Fruit fly (Drosophila melanogaster) whole organism, embryonic: ENCODE results near the gene Cad96Cb.

Experiments
- Aef1 ChIP-seq: fragments of 200-800 bp; sonication (Bioruptor generic); IDR thresholded peaks from 3 replicates; pipeline ENCODE4 v1.3.6; 2022; ENCODE audit warnings: missing biosample characterization, missing genetic modification characterization
- Atf-2 ChIP-seq: fragments of 200-800 bp; sonication (Bioruptor generic); optimal IDR thresholded peaks from 2 replicates; lab custom pipeline; 2016; ENCODE audit warnings: missing biosample characterization, missing genetic modification characterization
- B-H2 ChIP-seq: fragments of 200-800 bp; sonication (Bioruptor generic); optimal IDR thresholded peaks from 2 replicates; lab custom pipeline; 2018; ENCODE audit warnings: missing biosample characterization, mild to moderate bottlenecking, missing genetic modification characterization
- CG10654 ChIP-seq: fragments of 200-800 bp; sonication (Bioruptor generic); optimal IDR thresholded peaks from 2 replicates; lab custom pipeline; 2016; ENCODE audit warnings: missing biosample characterization, missing genetic modification characterization
- CG12104 ChIP-seq: fragments of 200-800 bp; sonication (Bioruptor generic); optimal IDR thresholded peaks from 3 replicates; lab custom pipeline; 2016; ENCODE audit warnings: missing biosample characterization, missing genetic modification characterization
- CG12219 ChIP-seq: fragments of 200-800 bp; sonication (Bioruptor generic); optimal IDR thresholded peaks from 3 replicates; lab custom pipeline; 2018; ENCODE audit warnings: missing biosample characterization, mild to moderate bottlenecking, missing genetic modification characterization
- CG12769 ChIP-seq: fragments of 200-800 bp; sonication (Bioruptor generic); optimal IDR thresholded peaks from 2 replicates; lab custom pipeline; 2019; ENCODE audit warnings: missing biosample characterization, mild to moderate bottlenecking, missing genetic modification characterization, moderate library complexity
- CG14860 ChIP-seq: fragments of 200-800 bp; sonication (Bioruptor generic); IDR thresholded peaks from 3 replicates; pipeline ENCODE4 v1.3.6; 2022; ENCODE audit warnings: missing biosample characterization, missing genetic modification characterization; ENCODE audit not compliant: partially characterized antibody
- CG1602 ChIP-seq: fragments of 200-800 bp; sonication (Bioruptor generic); optimal IDR thresholded peaks from 3 replicates; lab custom pipeline; 2016; ENCODE audit warnings: missing biosample characterization, missing genetic modification characterization
- CG17328 ChIP-seq: fragments of 200-800 bp; sonication (Bioruptor generic); IDR thresholded peaks from 2 replicates; pipeline ENCODE4 v1.3.6; 2022; ENCODE audit warnings: missing biosample characterization, missing genetic modification characterization
- CG17802 ChIP-seq: fragments of 200-800 bp; sonication (Bioruptor generic); optimal IDR thresholded peaks from 2 replicates; lab custom pipeline; 2018; ENCODE audit warnings: missing biosample characterization, mild to moderate bottlenecking, missing genetic modification characterization, moderate library complexity
- CG2129 ChIP-seq: fragments of 200-800 bp; sonication (Bioruptor generic); IDR thresholded peaks from 2 replicates; pipeline ENCODE4 v1.3.6; 2022; ENCODE audit warnings: missing biosample characterization, missing genetic modification characterization; ENCODE audit not compliant: partially characterized antibody
- CG2712 ChIP-seq: fragments of 200-800 bp; optimal IDR thresholded peaks from 3 replicates; lab custom pipeline; 2019; ENCODE audit warnings: missing biosample characterization, mild to moderate bottlenecking, missing genetic modification characterization, moderate library complexity
- CG31224 ChIP-seq: fragments of 200-800 bp; sonication (Bioruptor generic); IDR thresholded peaks from 2 replicates; pipeline ENCODE4 v1.3.6; 2022; ENCODE audit warnings: missing biosample characterization, missing genetic modification characterization
- CG34376 ChIP-seq: fragments of 200-800 bp; sonication (Bioruptor generic); optimal IDR thresholded peaks from 2 replicates; lab custom pipeline; 2018; ENCODE audit warnings: missing biosample characterization, mild to moderate bottlenecking, missing genetic modification characterization
- CG4282 ChIP-seq: fragments of 200-800 bp; sonication (Bioruptor generic); optimal IDR thresholded peaks from 2 replicates; lab custom pipeline; 2016; ENCODE audit warnings: missing biosample characterization, missing genetic modification characterization
- CG4617 ChIP-seq: fragments of 200-800 bp; sonication (Bioruptor generic); optimal IDR thresholded peaks from 3 replicates; lab custom pipeline; 2016; ENCODE audit warnings: missing biosample characterization, missing genetic modification characterization, borderline replicate concordance
- CG6654 ChIP-seq: fragments of 200-800 bp; sonication (Bioruptor generic); optimal IDR thresholded peaks from 2 replicates; lab custom pipeline; 2017; ENCODE audit warnings: missing biosample characterization, mild to moderate bottlenecking, missing genetic modification characterization
- CG7839 ChIP-seq: fragments of 200-800 bp; sonication (Bioruptor generic); optimal IDR thresholded peaks from 3 replicates; lab custom pipeline; 2018; ENCODE audit warnings: missing biosample characterization, mild to moderate bottlenecking, missing genetic modification characterization, moderate library complexity
- CG8089 ChIP-seq: fragments of 200-800 bp; sonication (Bioruptor generic); optimal IDR thresholded peaks from 3 replicates; lab custom pipeline; 2016; ENCODE audit warnings: missing biosample characterization, missing genetic modification characterization
- CG9215 ChIP-seq: fragments of 200-800 bp; sonication (Bioruptor generic); IDR thresholded peaks from 2 replicates; pipeline ENCODE4 v1.3.6; 2022; ENCODE audit warnings: missing biosample characterization, missing genetic modification characterization
- CG9797 ChIP-seq: fragments of 200-800 bp; sonication (Bioruptor generic); optimal IDR thresholded peaks from 3 replicates; lab custom pipeline; 2018; ENCODE audit warnings: missing biosample characterization, mild to moderate bottlenecking, missing genetic modification characterization
- CG9817 ChIP-seq: fragments of 200-800 bp; sonication (Bioruptor generic); optimal IDR thresholded peaks from 2 replicates; lab custom pipeline; 2018; ENCODE audit warnings: missing biosample characterization, mild to moderate bottlenecking, missing genetic modification characterization, moderate library complexity
- Dip3 ChIP-seq: fragments of 200-800 bp; sonication (Bioruptor generic); optimal IDR thresholded peaks from 3 replicates; lab custom pipeline; 2016; ENCODE audit warnings: missing biosample characterization, missing genetic modification characterization
- Dref ChIP-seq: fragments of 200-800 bp; sonication (Bioruptor generic); IDR thresholded peaks from 2 replicates; pipeline ENCODE4 v1.3.6; 2022; ENCODE audit warnings: missing biosample characterization, missing genetic modification characterization
- Max ChIP-seq: fragments of 200-800 bp; sonication (Bioruptor generic); optimal IDR thresholded peaks from 2 replicates; lab custom pipeline; 2016; ENCODE audit warnings: missing biosample characterization, mild to moderate bottlenecking, missing genetic modification characterization
- Poxn ChIP-seq: fragments of 200-800 bp; sonication (Bioruptor generic); IDR thresholded peaks from 2 replicates; pipeline ENCODE4 v1.3.6; 2022; ENCODE audit warnings: missing biosample characterization, missing genetic modification characterization
- Tbp ChIP-seq: fragments of >200 bp; optimal IDR thresholded peaks from 2 replicates; lab custom pipeline; 2018; ENCODE audit warnings: missing biosample characterization, missing genetic modification characterization
- Vsx1 ChIP-seq: fragments of 200-800 bp; sonication (Bioruptor generic); optimal IDR thresholded peaks from 2 replicates; lab custom pipeline; 2017; ENCODE audit warnings: missing biosample characterization, mild to moderate bottlenecking, missing genetic modification characterization, missing genetic modification reagents
- ash1 ChIP-seq: fragments of 200-800 bp; sonication (Bioruptor generic); optimal IDR thresholded peaks from 2 replicates; lab custom pipeline; 2018; ENCODE audit warnings: missing biosample characterization, mild to moderate bottlenecking, missing genetic modification characterization
- cad ChIP-seq: fragments of >200 bp; optimal IDR thresholded peaks from 2 replicates; lab custom pipeline; 2017; ENCODE audit warnings: missing biosample characterization, missing genetic modification characterization
- chn ChIP-seq: fragments of 200-800 bp; sonication (Bioruptor generic); optimal IDR thresholded peaks from 2 replicates; lab custom pipeline; 2016; ENCODE audit warnings: missing biosample characterization, missing genetic modification characterization
- cwo ChIP-seq: fragments of 200-800 bp; sonication (Bioruptor generic); optimal IDR thresholded peaks from 3 replicates; lab custom pipeline; 2017; ENCODE audit warnings: missing biosample characterization, missing genetic modification characterization, mild to moderate bottlenecking, moderate library complexity, missing genetic modification reagents
- fd96Cb ChIP-seq: fragments of 200-800 bp; sonication (Bioruptor generic); optimal IDR thresholded peaks from 2 replicates; lab custom pipeline; 2018; ENCODE audit warnings: missing biosample characterization, mild to moderate bottlenecking, missing genetic modification characterization, moderate library complexity
- gfzf ChIP-seq: fragments of 200-800 bp; sonication (Bioruptor generic); optimal IDR thresholded peaks from 2 replicates; lab custom pipeline; 2016; ENCODE audit warnings: missing biosample characterization, mild to moderate bottlenecking, missing genetic modification characterization, moderate library complexity
- gsb-n ChIP-seq: fragments of 200-800 bp; sonication (Bioruptor generic); optimal IDR thresholded peaks from 3 replicates; lab custom pipeline; 2018; ENCODE audit warnings: missing biosample characterization, mild to moderate bottlenecking, missing genetic modification characterization
- ham ChIP-seq: fragments of 200-800 bp; sonication (Bioruptor generic); IDR thresholded peaks from 2 replicates; pipeline ENCODE4 v1.3.6; 2022; ENCODE audit warnings: missing biosample characterization, missing genetic modification characterization
- jing ChIP-seq: fragments of 200-800 bp; sonication (Bioruptor generic); optimal IDR thresholded peaks from 2 replicates; lab custom pipeline; 2018; ENCODE audit warnings: missing biosample characterization, mild to moderate bottlenecking, missing genetic modification characterization
- kay ChIP-seq: fragments of 200-800 bp; sonication (Bioruptor generic); optimal IDR thresholded peaks from 2 replicates; lab custom pipeline; 2016; ENCODE audit warnings: missing biosample characterization, missing genetic modification characterization
- ken ChIP-seq: fragments of 200-800 bp; sonication (Bioruptor generic); IDR thresholded peaks from 3 replicates; pipeline ENCODE4 v1.3.6; 2022; ENCODE audit warnings: missing biosample characterization, missing genetic modification characterization
- kni ChIP-seq: fragments of 200-800 bp; sonication (Bioruptor generic); optimal IDR thresholded peaks from 3 replicates; lab custom pipeline; 2017; ENCODE audit warnings: mild to moderate bottlenecking, missing biosample characterization, missing genetic modification reagents, missing genetic modification characterization
- lab ChIP-seq: fragments of 200-800 bp; sonication (Bioruptor generic); optimal IDR thresholded peaks from 3 replicates; lab custom pipeline; 2017; ENCODE audit warnings: missing biosample characterization, missing genetic modification characterization, mild to moderate bottlenecking, moderate library complexity, missing genetic modification reagents
- otp ChIP-seq: fragments of 200-800 bp; sonication (Bioruptor generic); IDR thresholded peaks from 3 replicates; pipeline ENCODE4, ENCODE4 v1.3.6; 2022; ENCODE audit warnings: missing biosample characterization, missing genetic modification characterization
- pho ChIP-seq: fragments of 200-800 bp; sonication (Bioruptor generic); optimal IDR thresholded peaks from 2 replicates; lab custom pipeline; 2016; ENCODE audit warnings: missing biosample characterization, missing genetic modification characterization
- pnt ChIP-seq: fragments of 200-800 bp; sonication (Bioruptor generic); optimal IDR thresholded peaks from 3 replicates; lab custom pipeline; 2016; ENCODE audit warnings: missing biosample characterization, missing genetic modification characterization
- sc ChIP-seq, 3 experiments: fragments of >200 bp in 2 of 3; fragments of 200-800 bp in 1 of 3; sonication (Bioruptor generic) in 1 of 3; optimal IDR thresholded peaks; 2 replicates in 2 of 3; 3 replicates in 1 of 3; lab custom pipeline; 2017; ENCODE audit warnings: mild to moderate bottlenecking in 1 of 3, missing biosample characterization in 1 of 3, missing genetic modification characterization in 1 of 3, missing genetic modification reagents in 1 of 3
- shn ChIP-seq: fragments of 200-800 bp; sonication (Bioruptor generic); optimal IDR thresholded peaks from 3 replicates; lab custom pipeline; 2016; ENCODE audit warnings: missing biosample characterization, missing genetic modification characterization
- tap ChIP-seq: fragments of 200-800 bp; optimal IDR thresholded peaks from 3 replicates; lab custom pipeline; 2019; ENCODE audit warnings: missing biosample characterization, mild to moderate bottlenecking, missing genetic modification characterization, moderate library complexity
- tna ChIP-seq: fragments of 200-800 bp; sonication (Bioruptor generic); IDR thresholded peaks from 2 replicates; pipeline ENCODE4 v1.3.6; 2022; ENCODE audit warnings: missing biosample characterization, missing genetic modification characterization; ENCODE audit not compliant: partially characterized antibody
- trem ChIP-seq: fragments of 200-800 bp; optimal IDR thresholded peaks from 3 replicates; lab custom pipeline; 2019; ENCODE audit warnings: missing biosample characterization, mild to moderate bottlenecking, missing genetic modification characterization, moderate library complexity

The Cad96Cb gene

dm6 chr3R:25193726-25194204 is 38.4 kb downstream of the Cad96Cb start, which contains the start of gene lobo (continued):
- TF ChIP-seq ken (GFP tag; lab: Robert Waterston, UW) (0 out of 3 replicates have a peak, but pooled peaks have one; percentile 10), gsb-n (tag; lab: Kevin White, UChicago) (peak; percentile 28), CG10654 (GFP tag; lab: Kevin White, UChicago) (peak; percentile 58), Atf-2 (GFP tag; lab: Kevin White, UChicago) (peak; percentile 44), CG6654 (GFP tag; lab: Kevin White, UChicago) (peak; percentile 8), sc (optimal IDR thresholded peaks at IDR 0.05; lab: Kevin White, UChicago) (no peak), sc (GFP tag; optimal IDR thresholded peaks at IDR 0.05; lab: Kevin White, UChicago) (peak; percentile 35), CG9215 (GFP tag; lab: Robert Waterston, UW) (peak; percentile 42), CG12219 (GFP tag; lab: Kevin White, UChicago) (peak; percentile 17), CG1602 (GFP tag; lab: Kevin White, UChicago) (no peak), CG8089 (GFP tag; lab: Kevin White, UChicago) (peak; percentile 69), CG31224 (peak; percentile 38; the same call in 1 of the 2 replicates), CG17328 (GFP tag; lab: Robert Waterston, UW) (peak; percentile 78), ham (GFP tag; lab: Robert Waterston, UW) (peak; percentile 62; the same call in 1 of the 2 replicates), fd96Cb (peak; percentile 24), CG17802 (tag; lab: Kevin White, UChicago) (peak; percentile 34), B-H2 (peak; percentile 73), kni (GFP tag; lab: Kevin White, UChicago) (peak; percentile 10), CG14860 (GFP tag; lab: Robert Waterston, UW) (no peak), Dip3 (GFP tag; lab: Kevin White, UChicago) (peak; percentile 48), Aef1 (GFP tag; lab: Robert Waterston, UW) (peak; percentile 26; the same call in 1 of the 3 replicates), CG2129 (no peak), tna (no peak), trem (peak; percentile 60), lab (GFP tag; lab: Kevin White, UChicago) (peak; percentile 67), cad (no peak), Max (no peak), CG12769 (tag; lab: Kevin White, UChicago) (no peak), Poxn (GFP tag; lab: Robert Waterston, UW) (0 out of 2 replicates have a peak, but pooled peaks have one; percentile 18), Dref (GFP tag; lab: Robert Waterston, UW) (no peak), Vsx1 (GFP tag; lab: Kevin White, UChicago) (peak; percentile 34), jing (GFP tag; lab: Kevin White, UChicago) (peak; percentile 19), kay (GFP tag; lab: Kevin White, UChicago) (peak; percentile 9), CG7839 (tag; lab: Kevin White, UChicago) (peak; percentile 50), gfzf (GFP tag; lab: Kevin White, UChicago) (peak; percentile 25), shn (GFP tag; lab: Kevin White, UChicago) (peak; percentile 58), CG9797 (GFP tag; lab: Kevin White, UChicago) (no peak), CG2712 (tag; lab: Kevin White, UChicago) (peak; percentile 63), CG4282 (GFP tag; lab: Kevin White, UChicago) (no peak), pho (GFP tag; lab: Kevin White, UChicago) (peak; percentile 64), CG9817 (tag; lab: Kevin White, UChicago) (peak; percentile 75), otp (GFP tag; lab: Robert Waterston, UW) (peak; percentile 84), tap (tag; lab: Kevin White, UChicago) (no peak), pnt (GFP tag; lab: Kevin White, UChicago) (peak; percentile 31), CG34376 (GFP tag; lab: Kevin White, UChicago) (peak; percentile 68), CG4617 (GFP tag; lab: Kevin White, UChicago) (peak; percentile 12), cwo (GFP tag; lab: Kevin White, UChicago) (no peak), CG12104 (GFP tag; lab: Kevin White, UChicago) (no peak), ash1 (GFP tag; lab: Kevin White, UChicago) (no peak), Tbp (GFP tag; lab: Kevin White, UChicago) (no peak), chn (GFP tag; lab: Kevin White, UChicago) (peak; percentile 8)
